Worm (Caenorhabditis elegans) whole organism, L4 larva: ENCODE data around the gene ZK899.5.

Source experiments
- D1046.2 ChIP-seq: fragments of 200-800 bp; sonication (Bioruptor generic); IDR thresholded peaks from 2 replicates; pipeline ENCODE4 v1.3.6; 2022; ENCODE audit warnings: missing genetic modification characterization, missing compliant biosample characterization
- F37D6.2 ChIP-seq: sonication (generic microtip); optimal IDR thresholded peaks from 2 replicates; lab custom pipeline; 2016; ENCODE audit warnings: mild to moderate bottlenecking, missing genetic modification characterization, missing compliant biosample characterization
- T20F7.1 ChIP-seq: fragments of 200-800 bp; sonication (Bioruptor generic); optimal IDR thresholded peaks from 2 replicates; lab custom pipeline; 2018; ENCODE audit warnings: mild to moderate bottlenecking, missing genetic modification characterization, missing compliant biosample characterization
- Y105C5A.15 ChIP-seq: fragments of 200-800 bp; sonication (Bioruptor generic); IDR thresholded peaks from 2 replicates; pipeline ENCODE4 v1.3.6; 2022; ENCODE audit warnings: missing genetic modification characterization, missing compliant biosample characterization
- Y48G9A.11 ChIP-seq: fragments of 200-800 bp; sonication (Bioruptor generic); IDR thresholded peaks from 2 replicates; pipeline ENCODE4 v1.3.6; 2022; ENCODE audit warnings: missing genetic modification reagents, missing genetic modification characterization, missing compliant biosample characterization
- ceh-62 ChIP-seq: sonication (generic microtip); optimal IDR thresholded peaks from 2 replicates; lab custom pipeline; 2017; ENCODE audit warnings: missing biosample characterization, missing genetic modification characterization
- ceh-82 ChIP-seq: sonication (generic microtip); optimal IDR thresholded peaks from 2 replicates; lab custom pipeline; 2017; ENCODE audit warnings: missing biosample characterization, missing genetic modification characterization
- ces-1 ChIP-seq: fragments of 150-350 bp; sonication (generic microtip); optimal IDR thresholded peaks from 4 replicates; lab custom pipeline; 2014; ENCODE audit warnings: missing biosample characterization, missing genetic modification reagents, missing genetic modification characterization
- daf-16 ChIP-seq, 3 experiments: sonication (generic microtip); optimal IDR thresholded peaks; 2 replicates each; lab custom pipeline; 2016 to 2017; ENCODE audit warnings: missing genetic modification characterization in 3 of 3, missing genetic modification reagents in 3 of 3, mild to moderate bottlenecking in 2 of 3, missing compliant biosample characterization in 2 of 3, missing biosample characterization in 1 of 3, moderate library complexity in 1 of 3
- dpl-1 ChIP-seq: fragments of 150-350 bp; optimal IDR thresholded peaks from 2 replicates; lab custom pipeline; 2014; ENCODE audit warnings: missing biosample characterization, missing genetic modification reagents, missing genetic modification characterization
- egl-43 ChIP-seq: fragments of 200-800 bp; sonication (Bioruptor generic); IDR thresholded peaks from 2 replicates; pipeline ENCODE4 v1.3.6; 2022; ENCODE audit warnings: missing genetic modification reagents, missing genetic modification characterization, missing compliant biosample characterization
- fkh-10 ChIP-seq: fragments of 150-350 bp; optimal IDR thresholded peaks from 2 replicates; lab custom pipeline; 2014; ENCODE audit warnings: missing biosample characterization, missing genetic modification reagents, missing genetic modification characterization
- fos-1 ChIP-seq: fragments of 150-350 bp; optimal IDR thresholded peaks from 2 replicates; lab custom pipeline; 2014; ENCODE audit warnings: missing biosample characterization, missing genetic modification characterization
- hif-1 ChIP-seq, 2 experiments: sonication (generic microtip); optimal IDR thresholded peaks; 2 replicates each; lab custom pipeline; 2016 to 2017; ENCODE audit warnings: missing compliant biosample characterization in 2 of 2, missing genetic modification characterization in 2 of 2, missing genetic modification reagents in 2 of 2, missing genotype in 2 of 2, mild to moderate bottlenecking in 1 of 2
- lim-7 ChIP-seq: fragments of 200-800 bp; sonication (Bioruptor generic); IDR thresholded peaks from 2 replicates; pipeline ENCODE4 v1.3.6; 2022; ENCODE audit warnings: missing genetic modification characterization, missing compliant biosample characterization
- lin-1 ChIP-seq: fragments of 200-800 bp; sonication (Bioruptor generic); IDR thresholded peaks from 2 replicates; pipeline ENCODE4 v1.3.6; 2022; ENCODE audit warnings: missing genetic modification reagents, missing genetic modification characterization, missing compliant biosample characterization
- lin-13 ChIP-seq: fragments of 150-350 bp; optimal IDR thresholded peaks from 2 replicates; lab custom pipeline; 2014; ENCODE audit warnings: missing biosample characterization, missing genetic modification reagents, missing genetic modification characterization
- lin-38 ChIP-seq: fragments of 200-800 bp; sonication (Bioruptor generic); IDR thresholded peaks from 2 replicates; pipeline ENCODE4 v1.3.6; 2022; ENCODE audit warnings: missing genetic modification reagents, missing genetic modification characterization, missing compliant biosample characterization
- lir-3 ChIP-seq: sonication (generic microtip); optimal IDR thresholded peaks from 2 replicates; lab custom pipeline; 2016; ENCODE audit warnings: mild to moderate bottlenecking, missing genetic modification characterization, missing compliant biosample characterization
- mxl-3 ChIP-seq: fragments of 200-800 bp; sonication (Bioruptor generic); optimal IDR thresholded peaks from 2 replicates; lab custom pipeline; 2018; ENCODE audit warnings: mild to moderate bottlenecking, missing genetic modification characterization, missing compliant biosample characterization
- nhr-10 ChIP-seq: fragments of 150-350 bp; optimal IDR thresholded peaks from 2 replicates; lab custom pipeline; 2014; ENCODE audit warnings: missing biosample characterization, missing genetic modification characterization
- nhr-237 ChIP-seq: sonication (generic microtip); optimal IDR thresholded peaks from 2 replicates; lab custom pipeline; 2017; ENCODE audit warnings: missing biosample characterization, missing genetic modification characterization
- nhr-25 ChIP-seq: sonication (generic microtip); optimal IDR thresholded peaks from 2 replicates; lab custom pipeline; 2017; ENCODE audit warnings: missing genetic modification characterization, mild to moderate bottlenecking, missing compliant biosample characterization, antibody characterized with exemption, moderate library complexity, borderline replicate concordance; ENCODE audit not compliant: insufficient read depth
- nhr-28 ChIP-seq: fragments of 150-350 bp; optimal IDR thresholded peaks from 2 replicates; lab custom pipeline; 2014; ENCODE audit warnings: missing biosample characterization, missing genetic modification characterization
- nhr-42 ChIP-seq: fragments of 200-800 bp; sonication (Bioruptor generic); IDR thresholded peaks from 2 replicates; pipeline ENCODE4 v1.3.6; 2022; ENCODE audit warnings: missing genetic modification characterization, missing compliant biosample characterization
- nhr-6 ChIP-seq: fragments of 150-350 bp; optimal IDR thresholded peaks from 2 replicates; lab custom pipeline; 2014; ENCODE audit warnings: missing biosample characterization, missing genetic modification characterization
- nhr-77 ChIP-seq: fragments of 150-350 bp; optimal IDR thresholded peaks from 2 replicates; lab custom pipeline; 2014; ENCODE audit warnings: missing biosample characterization, missing genetic modification characterization
- set-16 ChIP-seq: fragments of 200-800 bp; sonication (Bioruptor generic); IDR thresholded peaks from 2 replicates; pipeline ENCODE4 v1.3.6; 2022; ENCODE audit warnings: missing genetic modification reagents, missing genetic modification characterization, missing compliant biosample characterization
- skn-1 ChIP-seq: fragments of 150-350 bp; optimal IDR thresholded peaks from 2 replicates; lab custom pipeline; 2014; ENCODE audit warnings: missing biosample characterization, missing genetic modification characterization
- unc-39 ChIP-seq: sonication (generic microtip); optimal IDR thresholded peaks from 2 replicates; lab custom pipeline; 2017; ENCODE audit warnings: missing biosample characterization, missing genetic modification characterization
- unc-62 ChIP-seq, 3 experiments: fragments of 150-350 bp in 1 of 3; sonication (generic microtip); optimal IDR thresholded peaks in 2 of 3; peaks in 1 of 3; 1 replicate in 1 of 3; 2 replicates in 2 of 3; lab custom pipeline; 2014 to 2017; ENCODE audit warnings: missing biosample characterization in 3 of 3, missing genetic modification characterization in 3 of 3, missing genetic modification reagents in 3 of 3, missing genotype in 1 of 3
- zfp-2 ChIP-seq: sonication (generic microtip); optimal IDR thresholded peaks from 2 replicates; lab custom pipeline; 2016; ENCODE audit warnings: mild to moderate bottlenecking, missing genetic modification characterization, missing compliant biosample characterization
- zip-11 ChIP-seq: fragments of 200-800 bp; sonication (Bioruptor generic); IDR thresholded peaks from 2 replicates; pipeline ENCODE4 v1.3.6; 2022; ENCODE audit warnings: missing genetic modification characterization, missing compliant biosample characterization
- zip-2 ChIP-seq: fragments of 150-350 bp; optimal IDR thresholded peaks from 2 replicates; lab custom pipeline; 2014; ENCODE audit warnings: missing biosample characterization, missing genetic modification characterization
- ztf-7 ChIP-seq: fragments of 150-350 bp; optimal IDR thresholded peaks from 2 replicates; lab custom pipeline; 2014; ENCODE audit warnings: missing biosample characterization, missing genetic modification characterization

The ZK899.5 gene

ce11 chrX:9428059-9428458 is 32.7 kb downstream of the ZK899.5 start, which contains the start of gene B0272.4 (continued):
- TF ChIP-seq nhr-6 (tag; lab: Kevin White, UChicago) (no peak), fos-1 (tag; lab: Kevin White, UChicago) (no peak), nhr-77 (tag; lab: Kevin White, UChicago) (no peak), Y48G9A.11 (GFP tag; lab: Robert Waterston, UW) (no peak), T20F7.1 (no peak), daf-16 (GFP tag; optimal IDR thresholded peaks at IDR 0.05; lab: Kevin White, UChicago) (no peak), daf-16 (tag; optimal IDR thresholded peaks at IDR 0.05; lab: Kevin White, UChicago) (peak; percentile 95), lin-1 (GFP tag; lab: Robert Waterston, UW) (no peak), nhr-42 (GFP tag; lab: Robert Waterston, UW) (no peak), egl-43 (GFP tag; lab: Robert Waterston, UW) (no peak), dpl-1 (no peak), mxl-3 (GFP tag; lab: Kevin White, UChicago) (no peak), ceh-82 (no peak), ces-1 (GFP tag; lab: Kevin White, UChicago) (no peak), nhr-25 (tag; lab: Kevin White, UChicago) (no peak)

ce11 chrX:9417948-9418347 is 42.8 kb downstream of the ZK899.5 start:
- TF ChIP-seq Y48G9A.11 (GFP tag; lab: Robert Waterston, UW): no peak
- TF ChIP-seq ztf-7 (tag; lab: Kevin White, UChicago): no peak
- TF ChIP-seq lin-13 (GFP tag; lab: Kevin White, UChicago): no peak
- no peak for TF ChIP-seq D1046.2
- TF ChIP-seq lim-7 (GFP tag; lab: Robert Waterston, UW): no peak
- TF ChIP-seq skn-1: no peak
- TF ChIP-seq lin-38 (GFP tag; lab: Robert Waterston, UW): no peak
- no peak for TF ChIP-seq hif-1 (tag; optimal IDR thresholded peaks at IDR 0.05; lab: Kevin White, UChicago)
- TF ChIP-seq nhr-237: no peak
- no peak for TF ChIP-seq fkh-10 (GFP tag; lab: Kevin White, UChicago)
- TF ChIP-seq zfp-2 (tag; lab: Kevin White, UChicago): no peak
- TF ChIP-seq zip-2 (tag; lab: Kevin White, UChicago): no peak

- peak in 1 of 2 experiments; percentile 91 for TF ChIP-seq unc-62 (GFP tag; optimal IDR thresholded peaks at IDR 0.05 in 1 of 2; lab: Kevin White, UChicago)
- TF ChIP-seq unc-62 (tag; optimal IDR thresholded peaks at IDR 0.05; lab: Kevin White, UChicago): no peak
- no peak for TF ChIP-seq lir-3 (tag; lab: Kevin White, UChicago)
- TF ChIP-seq, all 104 proteins: peak for 1
Measured at ce11 chrX:9417326-9417725, 43.4 kb downstream of the ZK899.5 start.

ce11 chrX:9411675-9412074 is 49.1 kb downstream of the ZK899.5 start:
- TF ChIP-seq Y48G9A.11 (GFP tag; lab: Robert Waterston, UW): no peak
- TF ChIP-seq lin-13 (GFP tag; lab: Kevin White, UChicago): no peak
- TF ChIP-seq T20F7.1: no peak
- no peak for TF ChIP-seq lin-1 (GFP tag; lab: Robert Waterston, UW)
- no peak for TF ChIP-seq zip-11 (GFP tag; lab: Robert Waterston, UW)
- TF ChIP-seq set-16 (GFP tag; lab: Robert Waterston, UW): no peak
- no peak for TF ChIP-seq zip-2 (tag; lab: Kevin White, UChicago)
- TF ChIP-seq fkh-10 (GFP tag; lab: Kevin White, UChicago): no peak
- TF ChIP-seq ceh-62: no peak
- TF ChIP-seq nhr-10 (tag; lab: Kevin White, UChicago): no peak
- TF ChIP-seq F37D6.2 (tag; lab: Kevin White, UChicago): no peak
- no peak for TF ChIP-seq mxl-3 (GFP tag; lab: Kevin White, UChicago)
- TF ChIP-seq unc-39 (tag; lab: Kevin White, UChicago): no peak

ce11 chrX:9410747-9411146 is 50.0 kb downstream of the ZK899.5 start:
- TF ChIP-seq nhr-28: peak; percentile 5
- TF ChIP-seq Y105C5A.15 (GFP tag; lab: Robert Waterston, UW): no peak
- TF ChIP-seq, all 104 proteins: peak for 1
